Fruit fly (Drosophila melanogaster) whole organism, embryonic: ENCODE measurements around the gene CG2614.

Source experiments
- BEAF-32 ChIP-seq: fragments of 200-800 bp; sonication (Bioruptor generic); optimal IDR thresholded peaks from 3 replicates; lab custom pipeline; 2017; ENCODE audit warnings: missing biosample characterization, missing genetic modification characterization, mild to moderate bottlenecking, moderate library complexity, missing genetic modification reagents
- Bdp1 ChIP-seq: fragments of 200-800 bp; sonication (Bioruptor generic); optimal IDR thresholded peaks from 3 replicates; lab custom pipeline; 2016; ENCODE audit warnings: missing biosample characterization, missing genetic modification characterization
- CG10366 ChIP-seq: fragments of 200-800 bp; sonication (Bioruptor generic); IDR thresholded peaks from 2 replicates; pipeline ENCODE4 v1.3.6; 2022; ENCODE audit warnings: missing biosample characterization, missing genetic modification characterization
- CG10979 ChIP-seq: fragments of 200-800 bp; sonication (Bioruptor generic); optimal IDR thresholded peaks from 2 replicates; lab custom pipeline; 2018; ENCODE audit warnings: missing biosample characterization, mild to moderate bottlenecking, missing genetic modification characterization, moderate library complexity
- CG1233 ChIP-seq: fragments of 200-800 bp; sonication (Bioruptor generic); optimal IDR thresholded peaks from 4 replicates; lab custom pipeline; 2018; ENCODE audit warnings: missing biosample characterization, mild to moderate bottlenecking, missing genetic modification characterization
- CG12769 ChIP-seq: fragments of 200-800 bp; sonication (Bioruptor generic); optimal IDR thresholded peaks from 2 replicates; lab custom pipeline; 2019; ENCODE audit warnings: missing biosample characterization, mild to moderate bottlenecking, missing genetic modification characterization, moderate library complexity
- CG12942 ChIP-seq: fragments of 200-800 bp; sonication (Bioruptor generic); optimal IDR thresholded peaks from 3 replicates; lab custom pipeline; 2016; ENCODE audit warnings: missing biosample characterization, missing genetic modification characterization
- CG13287 ChIP-seq: fragments of 200-800 bp; sonication (Bioruptor generic); IDR thresholded peaks from 2 replicates; pipeline ENCODE4 v1.3.6; 2022; ENCODE audit warnings: missing biosample characterization, missing genetic modification characterization; ENCODE audit not compliant: partially characterized antibody
- CG13296 ChIP-seq: fragments of 200-800 bp; sonication (Bioruptor generic); optimal IDR thresholded peaks from 3 replicates; lab custom pipeline; 2018; ENCODE audit warnings: missing biosample characterization, mild to moderate bottlenecking, missing genetic modification characterization
- CG13624 ChIP-seq: fragments of 200-800 bp; sonication (Bioruptor generic); optimal IDR thresholded peaks from 2 replicates; lab custom pipeline; 2016; ENCODE audit warnings: missing biosample characterization, missing genetic modification characterization
- CG15011 ChIP-seq: fragments of 200-800 bp; sonication (Bioruptor generic); optimal IDR thresholded peaks from 3 replicates; lab custom pipeline; 2018; ENCODE audit warnings: missing biosample characterization, mild to moderate bottlenecking, missing genetic modification characterization
- CG1529 ChIP-seq: fragments of 200-800 bp; sonication (Bioruptor generic); optimal IDR thresholded peaks from 3 replicates; lab custom pipeline; 2018; ENCODE audit warnings: missing biosample characterization, missing genetic modification characterization
- CG17612 ChIP-seq: fragments of 200-800 bp; sonication (Bioruptor generic); IDR thresholded peaks from 2 replicates; pipeline ENCODE4 v1.3.6; 2022; ENCODE audit warnings: missing biosample characterization, missing genetic modification characterization
- CG18619 ChIP-seq: fragments of 200-800 bp; sonication (Bioruptor generic); optimal IDR thresholded peaks from 3 replicates; lab custom pipeline; 2017; ENCODE audit warnings: missing biosample characterization, mild to moderate bottlenecking, missing genetic modification characterization
- CG18764 ChIP-seq: fragments of 200-800 bp; sonication (Bioruptor generic); optimal IDR thresholded peaks from 3 replicates; lab custom pipeline; 2016; ENCODE audit warnings: missing biosample characterization, missing genetic modification characterization
- CG31365 ChIP-seq: fragments of 200-800 bp; sonication (Bioruptor generic); optimal IDR thresholded peaks from 2 replicates; lab custom pipeline; 2018; ENCODE audit warnings: missing biosample characterization, mild to moderate bottlenecking, missing genetic modification characterization
- CG31388 ChIP-seq: fragments of 200-800 bp; sonication (Bioruptor generic); optimal IDR thresholded peaks from 2 replicates; lab custom pipeline; 2016; ENCODE audit warnings: missing biosample characterization, missing genetic modification characterization
- CG3407 ChIP-seq: fragments of 200-800 bp; sonication (Bioruptor generic); optimal IDR thresholded peaks from 2 replicates; lab custom pipeline; 2018; ENCODE audit warnings: missing biosample characterization, mild to moderate bottlenecking, missing genetic modification characterization
- CG5245 ChIP-seq: fragments of 200-800 bp; sonication (Bioruptor generic); optimal IDR thresholded peaks from 3 replicates; lab custom pipeline; 2016; ENCODE audit warnings: missing biosample characterization, missing genetic modification characterization
- CG6765 ChIP-seq: fragments of 200-800 bp; sonication (Bioruptor generic); optimal IDR thresholded peaks from 3 replicates; lab custom pipeline; 2017; ENCODE audit warnings: missing biosample characterization, mild to moderate bottlenecking, missing genetic modification characterization
- CG8359 ChIP-seq: fragments of 200-800 bp; sonication (Bioruptor generic); optimal IDR thresholded peaks from 2 replicates; lab custom pipeline; 2017; ENCODE audit warnings: missing biosample characterization, mild to moderate bottlenecking, missing genetic modification characterization, borderline replicate concordance
- E2f1 ChIP-seq: fragments of 200-800 bp; sonication (Bioruptor generic); IDR thresholded peaks from 2 replicates; pipeline ENCODE4 v1.3.6; 2022; ENCODE audit warnings: missing biosample characterization, missing genetic modification characterization
- Ets97D ChIP-seq: fragments of 200-800 bp; sonication (Bioruptor generic); optimal IDR thresholded peaks from 3 replicates; lab custom pipeline; 2016; ENCODE audit warnings: missing biosample characterization, missing genetic modification characterization
- Fer3 ChIP-seq: fragments of 200-800 bp; sonication (Bioruptor generic); optimal IDR thresholded peaks from 2 replicates; lab custom pipeline; 2018; ENCODE audit warnings: missing biosample characterization, mild to moderate bottlenecking, missing genetic modification characterization, moderate library complexity
- Gsc ChIP-seq: fragments of 200-800 bp; sonication (Bioruptor generic); IDR thresholded peaks from 2 replicates; pipeline ENCODE4 v1.3.6; 2022; ENCODE audit warnings: missing biosample characterization, missing genetic modification characterization
- HmgZ ChIP-seq: fragments of 200-800 bp; sonication (Bioruptor generic); optimal IDR thresholded peaks from 2 replicates; lab custom pipeline; 2018; ENCODE audit warnings: missing biosample characterization, mild to moderate bottlenecking, missing genetic modification characterization
- Hmr ChIP-seq: fragments of 200-800 bp; sonication (Bioruptor generic); optimal IDR thresholded peaks from 3 replicates; lab custom pipeline; 2017; ENCODE audit warnings: mild to moderate bottlenecking, missing biosample characterization, missing genetic modification reagents, missing genetic modification characterization
- Lpt ChIP-seq: fragments of >200 bp; optimal IDR thresholded peaks from 2 replicates; lab custom pipeline; 2018; ENCODE audit warnings: missing biosample characterization, missing genetic modification characterization
- MBD-R2 ChIP-seq: fragments of 200-800 bp; sonication (Bioruptor generic); IDR thresholded peaks from 2 replicates; pipeline ENCODE4 v1.3.6; 2022; ENCODE audit warnings: missing biosample characterization, missing genetic modification characterization
- MESR4 ChIP-seq: fragments of 200-800 bp; sonication (Bioruptor generic); optimal IDR thresholded peaks from 2 replicates; lab custom pipeline; 2018; ENCODE audit warnings: missing biosample characterization, mild to moderate bottlenecking, missing genetic modification characterization, moderate library complexity
- MTF-1 ChIP-seq: fragments of 200-800 bp; sonication (Bioruptor generic); optimal IDR thresholded peaks from 2 replicates; lab custom pipeline; 2018; ENCODE audit warnings: missing biosample characterization, mild to moderate bottlenecking, missing genetic modification characterization, borderline replicate concordance
- Mad ChIP-seq: fragments of 200-800 bp; sonication (Bioruptor generic); optimal IDR thresholded peaks from 2 replicates; lab custom pipeline; 2016; ENCODE audit warnings: missing biosample characterization, missing genetic modification characterization
- bab2 ChIP-seq: fragments of 200-800 bp; sonication (Bioruptor generic); optimal IDR thresholded peaks from 2 replicates; lab custom pipeline; 2016; ENCODE audit warnings: missing biosample characterization, missing genetic modification characterization
- chn ChIP-seq: fragments of 200-800 bp; sonication (Bioruptor generic); optimal IDR thresholded peaks from 2 replicates; lab custom pipeline; 2016; ENCODE audit warnings: missing biosample characterization, missing genetic modification characterization
- dmrt99B ChIP-seq: fragments of 200-800 bp; sonication (Bioruptor generic); optimal IDR thresholded peaks from 2 replicates; lab custom pipeline; 2018; ENCODE audit warnings: missing biosample characterization, mild to moderate bottlenecking, missing genetic modification characterization, moderate library complexity
- eyg ChIP-seq: fragments of 200-800 bp; sonication (Bioruptor generic); optimal IDR thresholded peaks from 3 replicates; lab custom pipeline; 2016; ENCODE audit warnings: missing biosample characterization, missing genetic modification characterization
- grn ChIP-seq: fragments of 200-800 bp; sonication (Bioruptor generic); optimal IDR thresholded peaks from 3 replicates; lab custom pipeline; 2017; ENCODE audit warnings: missing biosample characterization, missing genetic modification characterization
- h ChIP-seq: fragments of >200 bp; optimal IDR thresholded peaks from 2 replicates; lab custom pipeline; 2017
- kah ChIP-seq: fragments of 200-800 bp; sonication (Bioruptor generic); optimal IDR thresholded peaks from 2 replicates; lab custom pipeline; 2018; ENCODE audit warnings: missing biosample characterization, mild to moderate bottlenecking, missing genetic modification characterization
- otp ChIP-seq: fragments of 200-800 bp; sonication (Bioruptor generic); IDR thresholded peaks from 3 replicates; pipeline ENCODE4, ENCODE4 v1.3.6; 2022; ENCODE audit warnings: missing biosample characterization, missing genetic modification characterization
- pan ChIP-seq, 4 experiments: fragments of >200 bp in 3 of 4; fragments of 200-800 bp in 1 of 4; sonication (Bioruptor generic) in 1 of 4; optimal IDR thresholded peaks in 3 of 4; IDR thresholded peaks in 1 of 4; 2 replicates each; pipeline versions ENCODE4 v1.3.6 to Lab custom; 2017 to 2022; ENCODE audit warnings: missing biosample characterization in 2 of 4, missing genetic modification characterization in 2 of 4, mixed read lengths in 1 of 4
- pzg ChIP-seq: fragments of 200-800 bp; sonication (Bioruptor generic); optimal IDR thresholded peaks from 3 replicates; lab custom pipeline; 2018; ENCODE audit warnings: missing biosample characterization, mild to moderate bottlenecking, missing genetic modification characterization, moderate library complexity
- row ChIP-seq: fragments of 200-800 bp; sonication (Bioruptor generic); IDR thresholded peaks from 3 replicates; pipeline ENCODE4 v1.3.6; 2022; ENCODE audit warnings: missing biosample characterization, missing genetic modification characterization
- sisA ChIP-seq: fragments of 200-800 bp; sonication (Bioruptor generic); IDR thresholded peaks from 2 replicates; pipeline ENCODE4 v1.3.6; 2022; ENCODE audit warnings: missing biosample characterization, missing genetic modification characterization
- sna ChIP-seq: fragments of 200-800 bp; sonication (Bioruptor generic); IDR thresholded peaks from 2 replicates; pipeline ENCODE4 v1.3.6; 2022; ENCODE audit warnings: missing biosample characterization, missing genetic modification characterization; ENCODE audit not compliant: partially characterized antibody
- so ChIP-seq: fragments of 200-800 bp; sonication (Bioruptor generic); IDR thresholded peaks from 3 replicates; pipeline ENCODE4 v1.3.6; 2022; ENCODE audit warnings: missing biosample characterization, missing genetic modification characterization
- stwl ChIP-seq: fragments of 200-800 bp; sonication (Bioruptor generic); optimal IDR thresholded peaks from 3 replicates; lab custom pipeline; 2018; ENCODE audit warnings: missing biosample characterization, mild to moderate bottlenecking, missing genetic modification characterization, moderate library complexity
- wdn ChIP-seq: fragments of 200-800 bp; sonication (Bioruptor generic); IDR thresholded peaks from 2 replicates; pipeline ENCODE4 v1.3.6; 2022; ENCODE audit warnings: missing biosample characterization, missing genetic modification characterization
- wor ChIP-seq: fragments of 200-800 bp; sonication (Bioruptor generic); IDR thresholded peaks from 2 replicates; pipeline ENCODE4 v1.3.6; 2022; ENCODE audit warnings: missing biosample characterization, missing genetic modification characterization
- z ChIP-seq: fragments of 200-800 bp; sonication (Bioruptor generic); IDR thresholded peaks from 3 replicates; pipeline ENCODE4 v1.3.6; 2022; ENCODE audit warnings: missing biosample characterization, missing genetic modification characterization

Gene CG2614

DNA sequence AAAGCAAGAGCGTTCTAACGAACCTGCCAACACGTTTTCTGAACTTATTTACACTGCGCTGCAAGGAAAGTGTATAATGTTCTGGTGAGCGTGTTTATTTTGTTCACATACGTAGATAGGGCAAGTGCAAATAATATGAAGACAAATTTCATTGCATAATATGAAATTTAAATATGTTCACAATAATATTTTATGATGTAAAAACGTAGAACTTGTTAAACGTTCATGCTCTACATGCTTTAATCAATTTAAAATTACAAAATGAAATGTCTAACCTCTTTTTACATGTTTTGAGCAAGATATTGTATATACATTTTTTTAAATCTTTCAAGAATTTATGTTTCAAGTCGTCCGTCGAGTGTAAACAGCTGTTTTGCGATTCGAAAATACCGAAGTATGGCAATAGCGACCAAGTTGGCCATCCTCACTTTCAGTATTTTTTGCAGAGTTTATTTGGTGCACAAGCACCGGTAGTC, 10.8 kb upstream of the CG2614 start, which contains the start of the genes phr6-4 and CG2608 (continued):
- TF ChIP-seq MBD-R2 (GFP tag; lab: Robert Waterston, UW) (peak; percentile 64), Hmr (GFP tag; lab: Kevin White, UChicago) (peak; percentile 95), so (GFP tag; lab: Robert Waterston, UW) (peak; percentile 89), CG15011 (GFP tag; lab: Kevin White, UChicago) (peak; percentile 89), CG31388 (peak; percentile 69), CG1233 (GFP tag; lab: Kevin White, UChicago) (peak; percentile 92), CG18619 (GFP tag; lab: Kevin White, UChicago) (peak; percentile 93), h (no peak), dmrt99B (tag; lab: Kevin White, UChicago) (peak; percentile 93), chn (GFP tag; lab: Kevin White, UChicago) (peak; percentile 90), CG13296 (GFP tag; lab: Kevin White, UChicago) (peak; percentile 92), Gsc (GFP tag; lab: Robert Waterston, UW) (no peak), sisA (GFP tag; lab: Robert Waterston, UW) (peak; percentile 80), CG1529 (GFP tag; lab: Kevin White, UChicago) (peak; percentile 87), E2f1 (GFP tag; lab: Robert Waterston, UW) (peak; percentile 85), wdn (peak; percentile 87), Ets97D (GFP tag; lab: Kevin White, UChicago) (peak; percentile 76), CG10366 (peak; percentile 82), CG13287 (GFP tag; lab: Robert Waterston, UW) (no peak), CG18764 (peak; percentile 91), Fer3 (tag; lab: Kevin White, UChicago) (peak; percentile 92), CG13624 (GFP tag; lab: Kevin White, UChicago) (peak; percentile 90), HmgZ (tag; lab: Kevin White, UChicago) (peak; percentile 94), pan (optimal IDR thresholded peaks at IDR 0.05; lab: Kevin White, UChicago) (no peak), pan (GFP tag; optimal IDR thresholded peaks at IDR 0.05 in 1 of 2, IDR thresholded peaks at IDR 0.05 in 1 of 2) (peak in 1 of 2 experiments; percentile 83), CG3407 (GFP tag; lab: Kevin White, UChicago) (peak; percentile 84), CG5245 (peak; percentile 88), CG31365 (tag; lab: Kevin White, UChicago) (peak; percentile 7), CG12942 (peak; percentile 93), kah (GFP tag; lab: Kevin White, UChicago) (peak; percentile 70), bab2 (GFP tag; lab: Kevin White, UChicago) (peak; percentile 84), z (GFP tag; lab: Robert Waterston, UW) (no peak), eyg (GFP tag; lab: Kevin White, UChicago) (peak; percentile 66), grn (GFP tag; lab: Kevin White, UChicago) (peak; percentile 51), Mad (peak; percentile 87), CG6765 (GFP tag; lab: Kevin White, UChicago) (peak; percentile 85), BEAF-32 (GFP tag; lab: Kevin White, UChicago) (peak; percentile 25), otp (GFP tag; lab: Robert Waterston, UW) (peak; percentile 62; the same call in 2 of the 3 replicates), row (GFP tag; lab: Robert Waterston, UW) (peak; percentile 94), pzg (GFP tag; lab: Kevin White, UChicago) (peak; percentile 37), Lpt (GFP tag; lab: Kevin White, UChicago) (no peak), CG17612 (GFP tag; lab: Robert Waterston, UW) (peak; percentile 63; the same call in 1 of the 2 replicates), CG12769 (tag; lab: Kevin White, UChicago) (peak; percentile 83), stwl (tag; lab: Kevin White, UChicago) (peak; percentile 44), wor (GFP tag; lab: Robert Waterston, UW) (peak; percentile 78), sna (GFP tag; lab: Robert Waterston, UW) (no peak), CG8359 (GFP tag; lab: Kevin White, UChicago) (peak; percentile 66), Bdp1 (GFP tag; lab: Kevin White, UChicago) (peak; percentile 79), MESR4 (GFP tag; lab: Kevin White, UChicago) (peak; percentile 22), CG10979 (tag; lab: Kevin White, UChicago) (peak; percentile 93), MTF-1 (GFP tag; lab: Kevin White, UChicago) (peak; percentile 56)
